Worm (Caenorhabditis elegans): ENCODE data around the gene alh-9.
A peak's percentile ranks its signal among the peaks of the same experiment; 100 is the strongest.

Gene alh-9

ce11 chrIII:5822816-5823215 is 33.0 kb upstream of the alh-9 start:
- no peak for TF ChIP-seq unc-39 (tag; optimal IDR thresholded peaks at IDR 0.05)
- no peak for TF ChIP-seq D1046.2 (GFP tag; IDR thresholded peaks at IDR 0.05)
- TF ChIP-seq dmd-9 (GFP tag; IDR thresholded peaks at IDR 0.05), result no peak
- no peak for TF ChIP-seq dpl-1 (GFP tag; optimal IDR thresholded peaks at IDR 0.05)
- TF ChIP-seq fos-1 (tag; optimal IDR thresholded peaks at IDR 0.05), result no peak
- TF ChIP-seq Y5F2A.4 (GFP tag; optimal IDR thresholded peaks at IDR 0.05), result no peak
- TF ChIP-seq mep-1 (tag; optimal IDR thresholded peaks at IDR 0.05), result no peak
- TF ChIP-seq cey-2 (tag; optimal IDR thresholded peaks at IDR 0.05; ENCODE audit: borderline replicate concordance, insufficient read depth), result no peak
- TF ChIP-seq ceh-32 (tag; optimal IDR thresholded peaks at IDR 0.05; ENCODE audit: poor library complexity), result no peak
- no peak for TF ChIP-seq hlh-11 (tag; optimal IDR thresholded peaks at IDR 0.05)
- no peak for TF ChIP-seq madf-5 (GFP tag; IDR thresholded peaks at IDR 0.05)
- no peak for TF ChIP-seq ama-1 (optimal IDR thresholded peaks at IDR 0.05)
- TF ChIP-seq php-3 (GFP tag; IDR thresholded peaks at IDR 0.05), result no peak
- TF ChIP-seq aha-1 (tag), result no peak
- no peak for TF ChIP-seq tag-97 (GFP tag; IDR thresholded peaks at IDR 0.05)
- no peak for TF ChIP-seq nhr-237 (tag; optimal IDR thresholded peaks at IDR 0.05)
- no peak for TF ChIP-seq madf-9 (GFP tag; conservative IDR thresholded peaks at IDR 0.05)
- TF ChIP-seq R02D3.7 (tag; optimal IDR thresholded peaks at IDR 0.05), result no peak

ce11 chrIII:5823617-5824016 is 32.2 kb upstream of the alh-9 start, which contains the start of gene R12B2.8:
Gene R12B2.8, plus strand, starts transcription at chrIII:5823917.
- no peak for TF ChIP-seq nhr-25 (tag; optimal IDR thresholded peaks at IDR 0.05; ENCODE audit: borderline replicate concordance, insufficient read depth)
- TF ChIP-seq T20F7.1 (GFP tag; optimal IDR thresholded peaks at IDR 0.05), result no peak
- no peak for TF ChIP-seq F37D6.2 (tag; optimal IDR thresholded peaks at IDR 0.05)
- no peak for TF ChIP-seq rbr-2 (tag; optimal IDR thresholded peaks at IDR 0.05)
- TF ChIP-seq nhr-48 (tag; optimal IDR thresholded peaks at IDR 0.05), result no peak
- no peak for TF ChIP-seq snpc-1.2 (GFP tag; IDR thresholded peaks at IDR 0.05)
- no peak for TF ChIP-seq lin-13 (GFP tag; optimal IDR thresholded peaks at IDR 0.05)
- TF ChIP-seq zip-2 (tag; optimal IDR thresholded peaks at IDR 0.05), result no peak
- TF ChIP-seq ZK337.2 (GFP tag; IDR thresholded peaks at IDR 0.05), result no peak
- no peak for TF ChIP-seq gei-8 (GFP tag; optimal IDR thresholded peaks at IDR 0.05)
- no peak for TF ChIP-seq unc-39 (tag; optimal IDR thresholded peaks at IDR 0.05)

ce11 chrIII:5824450-5824972 is 31.3 kb upstream of the alh-9 start:
- TF ChIP-seq unc-62 (GFP tag; optimal IDR thresholded peaks at IDR 0.05 in 1 of 2) (peak in 1 of 2 experiments; percentile 70), unc-62 (tag; optimal IDR thresholded peaks at IDR 0.05) (no peak), gei-8 (GFP tag; optimal IDR thresholded peaks at IDR 0.05) (no peak)

ce11 chrIII:5826895-5827437 is 28.9 kb upstream of the alh-9 start:
- TF ChIP-seq unc-62 (GFP tag; optimal IDR thresholded peaks at IDR 0.05 in 1 of 2), result peak in 1 of 2 experiments; percentile 94
- TF ChIP-seq unc-62 (tag; optimal IDR thresholded peaks at IDR 0.05), result no peak
- TF ChIP-seq ctbp-1 (GFP tag; IDR thresholded peaks at IDR 0.05), result peak; percentile 72
- peak; percentile 64 for TF ChIP-seq ces-1 (GFP tag; optimal IDR thresholded peaks at IDR 0.05)
- TF ChIP-seq lsy-2 (tag; optimal IDR thresholded peaks at IDR 0.05), result peak in 1 of 2 experiments; percentile 24
- TF ChIP-seq mes-2 (tag; optimal IDR thresholded peaks at IDR 0.05; ENCODE audit: poor library complexity, severe bottlenecking), result peak; percentile 30
- no peak for TF ChIP-seq dmd-9 (GFP tag; IDR thresholded peaks at IDR 0.05)
- no peak for TF ChIP-seq attf-4 (tag; optimal IDR thresholded peaks at IDR 0.05)
- TF ChIP-seq madf-5 (GFP tag; IDR thresholded peaks at IDR 0.05), result no peak

Data from whole organism, L4 larva.